Fruit fly (Drosophila melanogaster) whole organism, embryonic: ENCODE data around the gene RfC3.

Experiments
- Antp ChIP-seq: fragments of 200-800 bp; sonication (Bioruptor generic); optimal IDR thresholded peaks from 3 replicates; lab custom pipeline; 2016; ENCODE audit warnings: missing biosample characterization, missing genetic modification characterization
- CG10209 ChIP-seq: fragments of 200-800 bp; sonication (Bioruptor generic); optimal IDR thresholded peaks from 3 replicates; lab custom pipeline; 2017; ENCODE audit warnings: missing biosample characterization, mild to moderate bottlenecking, missing genetic modification characterization, missing genetic modification reagents
- CG11247 ChIP-seq: fragments of 200-800 bp; sonication (Bioruptor generic); IDR thresholded peaks from 2 replicates; pipeline ENCODE4 v1.3.6; 2022; ENCODE audit warnings: missing biosample characterization, missing genetic modification characterization
- CG11560 ChIP-seq: fragments of 200-800 bp; sonication (Bioruptor generic); IDR thresholded peaks from 3 replicates; pipeline ENCODE4 v1.3.6; 2022; ENCODE audit warnings: missing biosample characterization, missing genetic modification characterization
- CG13424 ChIP-seq: fragments of 200-800 bp; sonication (Bioruptor generic); optimal IDR thresholded peaks from 2 replicates; lab custom pipeline; 2019; ENCODE audit warnings: missing biosample characterization, mild to moderate bottlenecking, missing genetic modification characterization, moderate library complexity
- CG17802 ChIP-seq: fragments of 200-800 bp; sonication (Bioruptor generic); optimal IDR thresholded peaks from 2 replicates; lab custom pipeline; 2018; ENCODE audit warnings: missing biosample characterization, mild to moderate bottlenecking, missing genetic modification characterization, moderate library complexity
- CG17912 ChIP-seq: fragments of 200-800 bp; sonication (Bioruptor generic); optimal IDR thresholded peaks from 2 replicates; lab custom pipeline; 2018; ENCODE audit warnings: missing biosample characterization, mild to moderate bottlenecking, missing genetic modification characterization
- CG1832 ChIP-seq: fragments of 200-800 bp; sonication (Bioruptor generic); optimal IDR thresholded peaks from 2 replicates; lab custom pipeline; 2017; ENCODE audit warnings: missing biosample characterization, mild to moderate bottlenecking, missing genetic modification characterization, inconsistent platforms
- CG30020 ChIP-seq: fragments of 200-800 bp; optimal IDR thresholded peaks from 2 replicates; lab custom pipeline; 2019; ENCODE audit warnings: missing biosample characterization, mild to moderate bottlenecking, missing genetic modification characterization, moderate library complexity
- CG31365 ChIP-seq: fragments of 200-800 bp; sonication (Bioruptor generic); optimal IDR thresholded peaks from 2 replicates; lab custom pipeline; 2018; ENCODE audit warnings: missing biosample characterization, mild to moderate bottlenecking, missing genetic modification characterization
- CG42726 ChIP-seq: fragments of 200-800 bp; sonication (Bioruptor generic); IDR thresholded peaks from 2 replicates; pipeline ENCODE4 v1.3.6; 2022; ENCODE audit warnings: missing biosample characterization, missing genetic modification characterization; ENCODE audit not compliant: partially characterized antibody
- CG5245 ChIP-seq: fragments of 200-800 bp; sonication (Bioruptor generic); optimal IDR thresholded peaks from 3 replicates; lab custom pipeline; 2016; ENCODE audit warnings: missing biosample characterization, missing genetic modification characterization
- CG8290 ChIP-seq, 3 experiments: fragments of 200-800 bp; sonication (Bioruptor generic); optimal IDR thresholded peaks; 2 replicates each; lab custom pipeline; 2016 to 2019; ENCODE audit warnings: missing biosample characterization in 3 of 3, missing genetic modification characterization in 3 of 3, mild to moderate bottlenecking in 2 of 3, moderate library complexity in 1 of 3
- HLH4C ChIP-seq: fragments of 200-800 bp; sonication (Bioruptor generic); IDR thresholded peaks from 3 replicates; pipeline ENCODE4 v1.3.6; 2022; ENCODE audit warnings: missing biosample characterization, missing genetic modification characterization; ENCODE audit not compliant: partially characterized antibody
- Lpt ChIP-seq: fragments of >200 bp; optimal IDR thresholded peaks from 2 replicates; lab custom pipeline; 2018; ENCODE audit warnings: missing biosample characterization, missing genetic modification characterization
- NC2β ChIP-seq: fragments of 200-800 bp; sonication (Bioruptor generic); optimal IDR thresholded peaks from 2 replicates; lab custom pipeline; 2016; ENCODE audit warnings: missing biosample characterization, missing genetic modification characterization
- NK7.1 ChIP-seq: fragments of 200-800 bp; sonication (Bioruptor generic); optimal IDR thresholded peaks from 3 replicates; lab custom pipeline; 2016; ENCODE audit warnings: missing biosample characterization, missing genetic modification characterization
- Optix ChIP-seq: fragments of 200-800 bp; sonication (Bioruptor generic); IDR thresholded peaks from 3 replicates; pipeline ENCODE4 v1.3.6; 2022; ENCODE audit warnings: missing biosample characterization, missing genetic modification characterization
- Ravus ChIP-seq: fragments of 200-800 bp; sonication (Bioruptor generic); IDR thresholded peaks from 2 replicates; pipeline ENCODE4 v1.3.6; 2022; ENCODE audit warnings: missing biosample characterization, missing genetic modification characterization
- Six4 ChIP-seq: fragments of 200-800 bp; sonication (Bioruptor generic); optimal IDR thresholded peaks from 2 replicates; lab custom pipeline; 2016; ENCODE audit warnings: missing biosample characterization, missing genetic modification characterization
- aop ChIP-seq: fragments of 200-800 bp; sonication (Bioruptor generic); IDR thresholded peaks from 2 replicates; pipeline ENCODE4 v1.3.6; 2022; ENCODE audit warnings: missing biosample characterization, missing genetic modification characterization
- ato ChIP-seq: fragments of 200-800 bp; sonication (Bioruptor generic); IDR thresholded peaks from 2 replicates; pipeline ENCODE4 v1.3.6; 2022; ENCODE audit warnings: missing biosample characterization, missing genetic modification characterization; ENCODE audit not compliant: partially characterized antibody
- chif ChIP-seq, 2 experiments: fragments of 200-800 bp; sonication (Bioruptor generic); optimal IDR thresholded peaks; 3 replicates each; lab custom pipeline; 2016; ENCODE audit warnings: missing biosample characterization in 2 of 2, missing genetic modification characterization in 2 of 2
- chm ChIP-seq: fragments of 200-800 bp; sonication (Bioruptor generic); IDR thresholded peaks from 2 replicates; pipeline ENCODE4 v1.3.6; 2022; ENCODE audit warnings: missing biosample characterization, missing genetic modification characterization
- disco-r ChIP-seq: fragments of 200-800 bp; sonication (Bioruptor generic); optimal IDR thresholded peaks from 2 replicates; lab custom pipeline; 2016; ENCODE audit warnings: missing biosample characterization, missing genetic modification characterization
- exex ChIP-seq: fragments of 200-800 bp; sonication (Bioruptor generic); optimal IDR thresholded peaks from 4 replicates; lab custom pipeline; 2018; ENCODE audit warnings: missing biosample characterization, mild to moderate bottlenecking, missing genetic modification characterization, moderate library complexity
- fd64A ChIP-seq: fragments of 200-800 bp; sonication (Bioruptor generic); optimal IDR thresholded peaks from 3 replicates; lab custom pipeline; 2018; ENCODE audit warnings: missing biosample characterization, mild to moderate bottlenecking, missing genetic modification characterization
- gcm2 ChIP-seq: fragments of 200-800 bp; sonication (Bioruptor generic); optimal IDR thresholded peaks from 2 replicates; lab custom pipeline; 2016; ENCODE audit warnings: missing biosample characterization, missing genetic modification characterization
- hb ChIP-seq: fragments of 200-800 bp; sonication (Bioruptor generic); IDR thresholded peaks from 3 replicates; pipeline ENCODE4 v1.3.6; 2022; ENCODE audit warnings: missing biosample characterization, missing genetic modification characterization; ENCODE audit not compliant: partially characterized antibody
- hth ChIP-seq: fragments of >200 bp; optimal IDR thresholded peaks from 2 replicates; lab custom pipeline; 2017; ENCODE audit warnings: inconsistent platforms
- insv ChIP-seq, 2 experiments: fragments of 200-800 bp; sonication (Bioruptor generic); optimal IDR thresholded peaks; 3 replicates each; lab custom pipeline; 2016 to 2018; ENCODE audit warnings: missing biosample characterization in 2 of 2, missing genetic modification characterization in 2 of 2
- jigr1 ChIP-seq: fragments of 200-800 bp; sonication (Bioruptor generic); IDR thresholded peaks from 3 replicates; pipeline ENCODE4 v1.3.6; 2022; ENCODE audit warnings: missing biosample characterization, missing genetic modification characterization
- lbe ChIP-seq: fragments of 200-800 bp; sonication (Bioruptor generic); optimal IDR thresholded peaks from 2 replicates; lab custom pipeline; 2016; ENCODE audit warnings: missing biosample characterization, mild to moderate bottlenecking, missing genetic modification characterization
- lilli ChIP-seq: fragments of 200-800 bp; sonication (Bioruptor generic); optimal IDR thresholded peaks from 3 replicates; lab custom pipeline; 2016; ENCODE audit warnings: missing biosample characterization, missing genetic modification characterization
- lmd ChIP-seq: fragments of 200-800 bp; sonication (Bioruptor generic); IDR thresholded peaks from 2 replicates; pipeline ENCODE4 v1.3.6; 2022; ENCODE audit warnings: missing biosample characterization, missing genetic modification characterization
- odd ChIP-seq: fragments of 200-800 bp; sonication (Bioruptor generic); optimal IDR thresholded peaks from 2 replicates; lab custom pipeline; 2017; ENCODE audit warnings: missing biosample characterization, mild to moderate bottlenecking, missing genetic modification characterization
- pb ChIP-seq: fragments of 200-800 bp; sonication (Bioruptor generic); optimal IDR thresholded peaks from 3 replicates; lab custom pipeline; 2016; ENCODE audit warnings: missing biosample characterization, missing genetic modification characterization
- pros ChIP-seq: fragments of 200-800 bp; sonication (Bioruptor generic); optimal IDR thresholded peaks from 3 replicates; lab custom pipeline; 2019; ENCODE audit warnings: missing biosample characterization, mild to moderate bottlenecking, missing genetic modification characterization, moderate library complexity
- rib ChIP-seq: fragments of 200-800 bp; sonication (Bioruptor generic); IDR thresholded peaks from 2 replicates; pipeline ENCODE4 v1.3.6; 2022; ENCODE audit warnings: missing biosample characterization, missing genetic modification characterization
- seq ChIP-seq: fragments of 200-800 bp; sonication (Bioruptor generic); IDR thresholded peaks from 2 replicates; pipeline ENCODE4 v1.3.6; 2022; ENCODE audit warnings: missing biosample characterization, missing genetic modification characterization
- shn ChIP-seq: fragments of 200-800 bp; sonication (Bioruptor generic); optimal IDR thresholded peaks from 3 replicates; lab custom pipeline; 2016; ENCODE audit warnings: missing biosample characterization, missing genetic modification characterization
- slbo ChIP-seq: fragments of 200-800 bp; sonication (Bioruptor generic); IDR thresholded peaks from 2 replicates; pipeline ENCODE4 v1.3.6; 2022; ENCODE audit warnings: missing biosample characterization, missing genetic modification characterization
- so ChIP-seq: fragments of 200-800 bp; sonication (Bioruptor generic); IDR thresholded peaks from 3 replicates; pipeline ENCODE4 v1.3.6; 2022; ENCODE audit warnings: missing biosample characterization, missing genetic modification characterization
- stwl ChIP-seq: fragments of 200-800 bp; sonication (Bioruptor generic); optimal IDR thresholded peaks from 3 replicates; lab custom pipeline; 2018; ENCODE audit warnings: missing biosample characterization, mild to moderate bottlenecking, missing genetic modification characterization, moderate library complexity
- trem ChIP-seq: fragments of 200-800 bp; optimal IDR thresholded peaks from 3 replicates; lab custom pipeline; 2019; ENCODE audit warnings: missing biosample characterization, mild to moderate bottlenecking, missing genetic modification characterization, moderate library complexity
- ttk ChIP-seq: fragments of 200-800 bp; sonication (Bioruptor generic); IDR thresholded peaks from 2 replicates; pipeline ENCODE4 v2.1.2; 2022; ENCODE audit warnings: missing biosample characterization, missing genetic modification characterization
- twi ChIP-seq: fragments of 200-800 bp; optimal IDR thresholded peaks from 2 replicates; lab custom pipeline; 2019; ENCODE audit warnings: missing biosample characterization, mild to moderate bottlenecking, missing genetic modification characterization, moderate library complexity
- unpg ChIP-seq: fragments of 200-800 bp; sonication (Bioruptor generic); optimal IDR thresholded peaks from 3 replicates; lab custom pipeline; 2018; ENCODE audit warnings: missing biosample characterization, mild to moderate bottlenecking, missing genetic modification characterization, moderate library complexity
- wek ChIP-seq: fragments of 200-800 bp; sonication (Bioruptor generic); optimal IDR thresholded peaks from 3 replicates; lab custom pipeline; 2018; ENCODE audit warnings: missing biosample characterization, mild to moderate bottlenecking, missing genetic modification characterization, moderate library complexity

RfC3 gene

dm6 chr2L:10375464-10376236, 43.3 kb upstream of the RfC3 start, which contains the start of the genes CG33303 and dpr19 (continued):
- TF ChIP-seq pb (GFP tag; lab: Kevin White, UChicago) = no peak
- TF ChIP-seq wek (GFP tag; lab: Kevin White, UChicago) = peak; percentile 95
- TF ChIP-seq lilli (GFP tag; lab: Kevin White, UChicago) = peak; percentile 12
- TF ChIP-seq seq (GFP tag; lab: Robert Waterston, UW) = 0 out of 2 replicates have a peak, but pooled peaks have one; percentile 7
- no peak for TF ChIP-seq Ravus (GFP tag; lab: Robert Waterston, UW)
- TF ChIP-seq disco-r (GFP tag; lab: Kevin White, UChicago) = no peak
- peak; percentile 75 for TF ChIP-seq slbo (GFP tag; lab: Robert Waterston, UW)
- no peak for TF ChIP-seq CG31365 (tag; lab: Kevin White, UChicago)
- TF ChIP-seq CG11247 = 0 out of 2 replicates have a peak, but pooled peaks have one; percentile 29
- no peak for TF ChIP-seq CG5245 (GFP tag; lab: Kevin White, UChicago)
- TF ChIP-seq unpg = peak; percentile 86
- TF ChIP-seq rib (GFP tag; lab: Robert Waterston, UW) = no peak
- TF ChIP-seq pros (GFP tag; lab: Kevin White, UChicago) = peak; percentile 26
- TF ChIP-seq odd (GFP tag; lab: Kevin White, UChicago) = peak; percentile 53
- no peak for TF ChIP-seq NK7.1 (GFP tag; lab: Kevin White, UChicago)
- peak; percentile 71 for TF ChIP-seq twi (tag; lab: Kevin White, UChicago)
- no peak for TF ChIP-seq Antp
- no peak; the same call in 1 of the 2 replicates for TF ChIP-seq ttk (GFP tag; lab: Robert Waterston, UW)
- TF ChIP-seq gcm2 (GFP tag; lab: Kevin White, UChicago) = no peak
- no peak for TF ChIP-seq CG11560
- TF ChIP-seq CG13424 (tag; lab: Kevin White, UChicago) = peak; percentile 89
- peak; percentile 39 for TF ChIP-seq lbe
- TF ChIP-seq CG1832 (GFP tag; lab: Kevin White, UChicago) = no peak
- peak; percentile 47 for TF ChIP-seq Six4 (GFP tag; lab: Kevin White, UChicago)
- TF ChIP-seq CG10209 (GFP tag; lab: Kevin White, UChicago) = peak; percentile 66
- TF ChIP-seq fd64A (GFP tag; lab: Kevin White, UChicago) = no peak
- TF ChIP-seq insv (GFP tag; optimal IDR thresholded peaks at IDR 0.05; lab: Kevin White, UChicago) = peak in 1 of 2 experiments; percentile 30
- TF ChIP-seq stwl = peak; percentile 45
- TF ChIP-seq hb (GFP tag; lab: Robert Waterston, UW) = no peak
- no peak for TF ChIP-seq NC2β
- TF ChIP-seq exex (tag; lab: Kevin White, UChicago) = no peak
- peak; percentile 18 for TF ChIP-seq CG17802 (tag; lab: Kevin White, UChicago)
- TF ChIP-seq lmd (GFP tag; lab: Robert Waterston, UW) = peak; percentile 52; the same call in 1 of the 2 replicates
- no peak for TF ChIP-seq Lpt
- TF ChIP-seq CG8290 (GFP tag; optimal IDR thresholded peaks at IDR 0.05; lab: Kevin White, UChicago) = peak; percentile 73
- no peak for TF ChIP-seq CG8290 (tag; optimal IDR thresholded peaks at IDR 0.05; lab: Kevin White, UChicago)
- peak; percentile 29 for TF ChIP-seq CG17912
- no peak for TF ChIP-seq aop (GFP tag; lab: Robert Waterston, UW)
- TF ChIP-seq HLH4C (GFP tag; lab: Robert Waterston, UW) = no peak
- no peak for TF ChIP-seq CG42726 (GFP tag; lab: Robert Waterston, UW)
- 0 out of 3 replicates have a peak, but pooled peaks have one; percentile 7 for TF ChIP-seq so (GFP tag; lab: Robert Waterston, UW)
- no peak; the same call in 1 of the 2 replicates for TF ChIP-seq chm
- TF ChIP-seq trem = peak; percentile 89
- no peak for TF ChIP-seq chif (GFP tag; optimal IDR thresholded peaks at IDR 0.05; lab: Kevin White, UChicago)
- peak; percentile 91 for TF ChIP-seq CG30020 (tag; lab: Kevin White, UChicago)
- no peak for TF ChIP-seq ato (GFP tag; lab: Robert Waterston, UW)
- no peak for TF ChIP-seq Optix (GFP tag; lab: Robert Waterston, UW)
- TF ChIP-seq shn (GFP tag; lab: Kevin White, UChicago) = no peak
- TF ChIP-seq jigr1 (GFP tag; lab: Robert Waterston, UW) = no peak
- TF ChIP-seq hth (lab: Kevin White, UChicago) = no peak
